Fruit fly (Drosophila melanogaster): ENCODE measurements around the gene Gld.

The Gld gene

dm6 chr3R:7241460-7241859 lies 24.0 kb downstream of the Gld start, which contains the start of gene CG14607:
TSS of gene CG14607 (plus strand) at chr3R:7241760.
- TF ChIP-seq CG16813 (GFP tag; IDR thresholded peaks at IDR 0.05; ENCODE audit: partially characterized antibody) (no peak), CG7372 (GFP tag; IDR thresholded peaks at IDR 0.05) (peak; percentile 56), CG12659 (GFP tag; optimal IDR thresholded peaks at IDR 0.05) (no peak), CG11398 (GFP tag; optimal IDR thresholded peaks at IDR 0.05) (no peak)

dm6 chr3R:7223972-7224464 lies 41.5 kb downstream of the Gld start, which contains the start of gene thw:
TSS of gene thw (plus strand) at chr3R:7224414.
- TF ChIP-seq ATbp (GFP tag; optimal IDR thresholded peaks at IDR 0.05) (peak; percentile 38), CG9609 (GFP tag; optimal IDR thresholded peaks at IDR 0.05) (no peak), Deaf1 (tag; optimal IDR thresholded peaks at IDR 0.05) (peak; percentile 94), Trl (optimal IDR thresholded peaks at IDR 0.05) (peak; percentile 11 to 13), Trl (GFP tag; optimal IDR thresholded peaks at IDR 0.05) (no peak), CG13287 (GFP tag; IDR thresholded peaks at IDR 0.05; ENCODE audit: partially characterized antibody) (peak; percentile 16; the same call in 1 of the 2 replicates), CG12769 (tag; optimal IDR thresholded peaks at IDR 0.05) (peak; percentile 73), CG6175 (GFP tag; IDR thresholded peaks at IDR 0.05) (0 out of 3 replicates have a peak, but pooled peaks have one; percentile 24), CG34422 (GFP tag; IDR thresholded peaks at IDR 0.05) (no peak), mld (GFP tag; IDR thresholded peaks at IDR 0.05; ENCODE audit: partially characterized antibody) (0 out of 3 replicates have a peak, but pooled peaks have one; percentile 15), CG4617 (GFP tag; optimal IDR thresholded peaks at IDR 0.05; ENCODE audit: borderline replicate concordance) (no peak), crp (GFP tag; optimal IDR thresholded peaks at IDR 0.05) (peak in 1 of 2 experiments; percentile 64), CG10543 (GFP tag; optimal IDR thresholded peaks at IDR 0.05) (peak; percentile 5)

- no peak for TF ChIP-seq sqz (GFP tag; optimal IDR thresholded peaks at IDR 0.05)
- no peak for TF ChIP-seq HmgD (GFP tag; optimal IDR thresholded peaks at IDR 0.05)
- TF ChIP-seq sna (GFP tag; IDR thresholded peaks at IDR 0.05; ENCODE audit: partially characterized antibody) = no peak
- TF ChIP-seq bcd (GFP tag; optimal IDR thresholded peaks at IDR 0.05) = no peak
- no peak for TF ChIP-seq CG31224 (GFP tag; IDR thresholded peaks at IDR 0.05)
- TF ChIP-seq Taf1 (GFP tag; IDR thresholded peaks at IDR 0.05) = no peak
- TF ChIP-seq ATbp (GFP tag; optimal IDR thresholded peaks at IDR 0.05) = no peak
- no peak for TF ChIP-seq fd102C (GFP tag; optimal IDR thresholded peaks at IDR 0.05)
- TF ChIP-seq CG3995 (GFP tag; optimal IDR thresholded peaks at IDR 0.05) = no peak
- no peak for TF ChIP-seq dimm (GFP tag; IDR thresholded peaks at IDR 0.05)
- no peak for TF ChIP-seq ara (GFP tag; IDR thresholded peaks at IDR 0.05)
- no peak for TF ChIP-seq CG18764 (GFP tag; optimal IDR thresholded peaks at IDR 0.05)
- TF ChIP-seq CG31441 (GFP tag; IDR thresholded peaks at IDR 0.05) = no peak
- no peak for TF ChIP-seq CG17328 (GFP tag; IDR thresholded peaks at IDR 0.05)
- TF ChIP-seq CG7963 (GFP tag; IDR thresholded peaks at IDR 0.05; ENCODE audit: partially characterized antibody) = no peak
- no peak for TF ChIP-seq br (optimal IDR thresholded peaks at IDR 0.05)
- TF ChIP-seq zen (tag; optimal IDR thresholded peaks at IDR 0.05) = no peak
- TF ChIP-seq CG10321 (GFP tag; IDR thresholded peaks at IDR 0.05) = no peak
- no peak for TF ChIP-seq toy (GFP tag; IDR thresholded peaks at IDR 0.05)
Observed at dm6 chr3R:7219605-7220004, 45.9 kb downstream of the Gld start, which contains the start of gene CG14605. TSS of gene CG14605 (minus strand) at chr3R:7219705.

- TF ChIP-seq Optix (GFP tag; IDR thresholded peaks at IDR 0.05) (no peak), Lhr (GFP tag; optimal IDR thresholded peaks at IDR 0.05) (no peak), CG9797 (GFP tag; optimal IDR thresholded peaks at IDR 0.05) (no peak), run (tag; optimal IDR thresholded peaks at IDR 0.05) (no peak), GATAe (GFP tag; conservative IDR thresholded peaks at IDR 0.05) (0 out of 2 replicates have a peak, but pooled peaks have one; percentile 38), Adf1 (GFP tag; IDR thresholded peaks at IDR 0.05) (no peak), CG11398 (GFP tag; optimal IDR thresholded peaks at IDR 0.05) (no peak), lov (optimal IDR thresholded peaks at IDR 0.05) (no peak), lov (GFP tag; IDR thresholded peaks at IDR 0.05) (no peak), CG30431 (GFP tag; optimal IDR thresholded peaks at IDR 0.05) (no peak), pan (optimal IDR thresholded peaks at IDR 0.05) (no peak), pan (GFP tag; optimal IDR thresholded peaks at IDR 0.05 in 1 of 2, IDR thresholded peaks at IDR 0.05 in 1 of 2) (no peak), CG13123 (GFP tag; optimal IDR thresholded peaks at IDR 0.05) (no peak), CG17829 (tag; optimal IDR thresholded peaks at IDR 0.05) (no peak)
Observed at dm6 chr3R:7216924-7217529, 48.5 kb downstream of the Gld start, which contains the start of gene CG14606. TSS of gene CG14606 (minus strand) at chr3R:7217083.
